Worm (Caenorhabditis elegans): Measurements from ENCODE around the gene grl-21.

DNA sequence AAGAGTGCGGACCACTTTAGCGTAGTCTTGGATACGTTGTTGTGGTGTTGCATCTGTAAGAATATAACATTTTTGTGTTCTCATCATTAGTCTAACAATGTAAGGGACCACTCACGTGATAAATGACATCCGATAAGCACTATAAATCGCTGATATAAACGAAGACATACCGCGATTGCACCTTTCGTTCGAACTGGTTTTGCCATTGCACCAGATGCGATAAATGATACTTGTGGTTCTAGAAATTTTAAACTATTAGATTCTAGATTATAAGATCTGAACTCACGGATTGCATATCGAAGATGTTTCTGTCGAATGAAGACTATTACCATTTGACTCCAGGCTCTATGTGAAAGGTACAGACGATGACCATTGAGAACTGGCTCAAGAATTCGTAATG lies 34.0 kb downstream of the grl-21 start:
- TF ChIP-seq lsy-2 (tag; optimal IDR thresholded peaks at IDR 0.05) (no peak), unc-62 (GFP tag; optimal IDR thresholded peaks at IDR 0.05) (no peak), nhr-2 (tag; optimal IDR thresholded peaks at IDR 0.05) (no peak), nhr-12 (tag; optimal IDR thresholded peaks at IDR 0.05) (no peak)

All from whole organism, mixed stage, embryonic.